Worm (Caenorhabditis elegans): Measurements from ENCODE around the gene F41G3.21.

- TF ChIP-seq unc-3 (GFP tag; conservative IDR thresholded peaks at IDR 0.05) (no peak), unc-3 (tag; optimal IDR thresholded peaks at IDR 0.05) (no peak), pqm-1 (tag; optimal IDR thresholded peaks at IDR 0.05) (no peak), ama-1 (optimal IDR thresholded peaks at IDR 0.05) (no peak), F13H6.1 (tag; optimal IDR thresholded peaks at IDR 0.05) (no peak), ref-2 (tag; optimal IDR thresholded peaks at IDR 0.05) (no peak), elt-2 (tag; optimal IDR thresholded peaks at IDR 0.05) (no peak)
Measured at ce11 chrII:6742614-6743013, 10.1 kb downstream of the F41G3.21 start, which contains the start of gene F41G3.6.
